Worm (Caenorhabditis elegans) whole organism, late embryonic: ENCODE results near the gene clec-136.

Source experiments
- K02D7.2 ChIP-seq: sonication (generic microtip); optimal IDR thresholded peaks from 2 replicates; lab custom pipeline; 2017; ENCODE audit warnings: mild to moderate bottlenecking, missing genetic modification characterization, missing compliant biosample characterization
- ama-1 ChIP-seq: fragments of 150-350 bp; optimal IDR thresholded peaks from 2 replicates; lab custom pipeline; 2014
- ceh-48 ChIP-seq: sonication (generic microtip); optimal IDR thresholded peaks from 2 replicates; lab custom pipeline; 2016; ENCODE audit warnings: missing genetic modification characterization, inconsistent platforms, missing compliant biosample characterization

DNA sequence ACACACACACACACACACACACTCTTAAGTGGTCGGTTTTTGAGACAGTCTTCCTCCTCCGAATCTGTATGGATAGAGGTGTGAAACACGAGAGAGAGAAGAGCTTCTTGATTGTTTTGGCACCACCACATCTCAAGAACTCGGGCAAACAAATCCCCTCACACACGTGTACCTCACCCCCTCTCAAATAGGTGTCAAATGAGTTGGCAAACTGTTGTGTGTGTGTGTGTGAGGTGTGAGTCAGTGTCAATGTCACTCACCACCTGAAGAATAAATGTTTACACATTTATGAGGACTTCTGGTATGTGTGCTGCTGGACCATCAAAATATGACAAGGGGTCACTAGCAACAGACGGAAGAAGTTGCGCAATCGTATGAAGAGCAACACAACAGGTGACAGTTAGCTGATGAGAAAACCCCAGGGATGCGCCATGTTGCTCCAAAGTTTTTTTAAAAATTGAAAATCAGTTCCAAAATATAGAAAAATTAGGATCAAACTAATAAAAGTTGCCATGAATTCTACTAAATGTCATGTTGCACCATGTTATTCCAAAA lies 36.3 kb downstream of the clec-136 start:
- TF ChIP-seq K02D7.2 (tag; lab: Kevin White, UChicago) = no peak
- no peak for TF ChIP-seq ama-1 (lab: Kevin White, UChicago)
- no peak for TF ChIP-seq ceh-48
